Worm (Caenorhabditis elegans) whole organism, L2 larva: ENCODE results near the gene fipr-5.

Source experiments
- F13H6.1 ChIP-seq: sonication (generic microtip); optimal IDR thresholded peaks from 2 replicates; lab custom pipeline; 2016; ENCODE audit warnings: missing genetic modification characterization, missing compliant biosample characterization
- R02D3.7 ChIP-seq: fragments of 150-350 bp; optimal IDR thresholded peaks from 2 replicates; lab custom pipeline; 2014; ENCODE audit warnings: missing biosample characterization, missing genetic modification characterization
- Y55F3AM.14 ChIP-seq: fragments of 200-800 bp; sonication (Bioruptor generic); optimal IDR thresholded peaks from 2 replicates; lab custom pipeline; 2018; ENCODE audit warnings: mild to moderate bottlenecking, missing genetic modification characterization, missing compliant biosample characterization
- alr-1 ChIP-seq: fragments of 150-350 bp; optimal IDR thresholded peaks from 2 replicates; lab custom pipeline; 2014; ENCODE audit warnings: missing biosample characterization, missing genetic modification characterization
- aly-2 ChIP-seq: fragments of 150-350 bp; optimal IDR thresholded peaks from 2 replicates; lab custom pipeline; 2014; ENCODE audit warnings: missing biosample characterization, missing genetic modification characterization
- ama-1 ChIP-seq: fragments of 150-350 bp; optimal IDR thresholded peaks from 2 replicates; lab custom pipeline; 2018; ENCODE audit warnings: inconsistent platforms
- blmp-1 ChIP-seq: sonication (generic microtip); optimal IDR thresholded peaks from 2 replicates; lab custom pipeline; 2017; ENCODE audit warnings: missing genetic modification characterization, mild to moderate bottlenecking, missing compliant biosample characterization, antibody characterized with exemption, moderate library complexity; ENCODE audit not compliant: insufficient read depth
- ceh-82 ChIP-seq: fragments of 150-350 bp; optimal IDR thresholded peaks from 2 replicates; lab custom pipeline; 2014; ENCODE audit warnings: missing biosample characterization, missing genetic modification characterization
- dmd-4 ChIP-seq: sonication (generic microtip); optimal IDR thresholded peaks from 2 replicates; lab custom pipeline; 2017; ENCODE audit warnings: missing biosample characterization, missing genetic modification characterization
- egl-27 ChIP-seq: sonication (generic microtip); optimal IDR thresholded peaks from 3 replicates; lab custom pipeline; 2017; ENCODE audit warnings: missing biosample characterization, missing genetic modification reagents, missing genetic modification characterization
- fos-1 ChIP-seq: fragments of 150-350 bp; optimal IDR thresholded peaks from 2 replicates; lab custom pipeline; 2014; ENCODE audit warnings: missing biosample characterization, missing genetic modification characterization
- gmeb-1 ChIP-seq: fragments of 150-350 bp; optimal IDR thresholded peaks from 2 replicates; lab custom pipeline; 2014; ENCODE audit warnings: missing biosample characterization, missing genetic modification characterization
- lin-11 ChIP-seq: fragments of 150-350 bp; sonication (generic microtip); optimal IDR thresholded peaks from 2 replicates; lab custom pipeline; 2014; ENCODE audit warnings: missing biosample characterization, missing genetic modification characterization, inconsistent platforms, mixed read lengths
- lin-39 ChIP-seq: fragments of 150-350 bp; optimal IDR thresholded peaks from 2 replicates; lab custom pipeline; 2014; ENCODE audit warnings: missing biosample characterization, missing genetic modification reagents, missing genetic modification characterization
- mbf-1 ChIP-seq: sonication (generic microtip); optimal IDR thresholded peaks from 2 replicates; lab custom pipeline; 2017; ENCODE audit warnings: missing biosample characterization, missing genetic modification characterization
- mdl-1 ChIP-seq, 2 experiments: fragments of 150-350 bp in 1 of 2; sonication (generic microtip) in 1 of 2; optimal IDR thresholded peaks; 2 replicates each; lab custom pipeline; 2017; ENCODE audit warnings: missing biosample characterization in 2 of 2, missing genetic modification characterization in 2 of 2
- nhr-11 ChIP-seq: fragments of 150-350 bp; optimal IDR thresholded peaks from 2 replicates; lab custom pipeline; 2014; ENCODE audit warnings: missing biosample characterization, missing genetic modification characterization
- nhr-129 ChIP-seq: fragments of 150-350 bp; optimal IDR thresholded peaks from 2 replicates; lab custom pipeline; 2014; ENCODE audit warnings: missing biosample characterization, missing genetic modification characterization
- nhr-21 ChIP-seq: fragments of 150-350 bp; optimal IDR thresholded peaks from 2 replicates; lab custom pipeline; 2014; ENCODE audit warnings: missing biosample characterization, missing genetic modification characterization
- nhr-23 ChIP-seq: fragments of 150-350 bp; optimal IDR thresholded peaks from 2 replicates; lab custom pipeline; 2014; ENCODE audit warnings: missing biosample characterization, missing genetic modification reagents, missing genetic modification characterization
- nhr-25 ChIP-seq: fragments of 150-350 bp; sonication (generic microtip); optimal IDR thresholded peaks from 3 replicates; lab custom pipeline; 2014; ENCODE audit warnings: missing biosample characterization, missing genetic modification characterization
- nhr-77 ChIP-seq: fragments of 150-350 bp; optimal IDR thresholded peaks from 2 replicates; lab custom pipeline; 2014; ENCODE audit warnings: missing biosample characterization, missing genetic modification characterization
- sem-4 ChIP-seq: fragments of 150-350 bp; optimal IDR thresholded peaks from 2 replicates; lab custom pipeline; 2014; ENCODE audit warnings: missing biosample characterization, missing genetic modification reagents, missing genetic modification characterization
- skn-1 ChIP-seq: sonication (generic microtip); optimal IDR thresholded peaks from 2 replicates; lab custom pipeline; 2017; ENCODE audit warnings: missing biosample characterization, missing genetic modification characterization
- sma-9 ChIP-seq, 2 experiments: fragments of 150-350 bp in 1 of 2; sonication (generic microtip) in 1 of 2; optimal IDR thresholded peaks; 2 replicates each; lab custom pipeline; 2014 to 2016; ENCODE audit warnings: missing genetic modification characterization in 2 of 2, mild to moderate bottlenecking in 1 of 2, missing biosample characterization in 1 of 2, missing compliant biosample characterization in 1 of 2, missing genetic modification reagents in 1 of 2, moderate library complexity in 1 of 2
- snpc-4 ChIP-seq: fragments of 150-350 bp; optimal IDR thresholded peaks from 2 replicates; lab custom pipeline; 2014; ENCODE audit warnings: missing biosample characterization, missing genetic modification characterization
- unc-55 ChIP-seq: fragments of 150-350 bp; sonication (generic microtip); optimal IDR thresholded peaks from 3 replicates; lab custom pipeline; 2014; ENCODE audit warnings: missing biosample characterization, missing genetic modification reagents, missing genetic modification characterization
- unc-62 ChIP-seq: fragments of 150-350 bp; optimal IDR thresholded peaks from 2 replicates; lab custom pipeline; 2014; ENCODE audit warnings: missing biosample characterization, missing genetic modification reagents, missing genetic modification characterization
- ztf-1 ChIP-seq: fragments of 200-800 bp; sonication (Bioruptor generic); conservative IDR thresholded peaks from 2 replicates; pipeline ENCODE4 v1.3.6; 2022; ENCODE audit warnings: missing genetic modification characterization, missing compliant biosample characterization

The fipr-5 gene

DNA sequence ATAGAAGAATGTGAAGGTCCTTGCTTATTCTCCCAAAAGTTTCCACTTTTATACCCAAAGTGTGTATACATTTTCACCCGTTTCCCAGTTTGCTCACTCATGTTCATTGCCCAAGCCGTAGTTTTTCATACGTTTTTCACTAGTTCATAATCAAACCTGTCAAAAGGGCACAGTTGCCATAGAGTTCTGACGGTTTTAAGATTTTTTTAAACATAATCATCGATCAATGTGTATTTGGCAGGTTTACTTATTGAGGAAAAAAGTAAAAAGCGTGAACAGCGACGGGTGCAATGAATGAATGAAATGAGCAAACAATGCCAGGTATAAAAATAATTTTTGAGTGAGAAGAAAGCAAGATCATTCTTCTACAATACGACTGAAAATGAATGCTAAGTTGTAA is at the start of gene fipr-5, which contains the start of gene fipr-9:
Gene fipr-5, minus strand, starts transcription at position 101 of the 400 bp plus-strand sequence.
Gene fipr-9, plus strand, starts transcription at position 346 of the 400 bp plus-strand sequence.
- no peak for TF ChIP-seq egl-27 (tag; lab: Kevin White, UChicago)
- TF ChIP-seq nhr-25 (tag; lab: Kevin White, UChicago), result no peak
- TF ChIP-seq gmeb-1 (tag; lab: Kevin White, UChicago), result no peak
- TF ChIP-seq alr-1 (tag; lab: Kevin White, UChicago), result no peak
- no peak for TF ChIP-seq blmp-1 (tag; lab: Kevin White, UChicago)
- no peak for TF ChIP-seq dmd-4 (tag; lab: Kevin White, UChicago)
- TF ChIP-seq aly-2 (tag; lab: Kevin White, UChicago), result no peak
- no peak for TF ChIP-seq ama-1 (lab: Kevin White, UChicago)
- TF ChIP-seq unc-62 (GFP tag; lab: Kevin White, UChicago), result no peak
- TF ChIP-seq, all 48 proteins: peak for 0

DNA sequence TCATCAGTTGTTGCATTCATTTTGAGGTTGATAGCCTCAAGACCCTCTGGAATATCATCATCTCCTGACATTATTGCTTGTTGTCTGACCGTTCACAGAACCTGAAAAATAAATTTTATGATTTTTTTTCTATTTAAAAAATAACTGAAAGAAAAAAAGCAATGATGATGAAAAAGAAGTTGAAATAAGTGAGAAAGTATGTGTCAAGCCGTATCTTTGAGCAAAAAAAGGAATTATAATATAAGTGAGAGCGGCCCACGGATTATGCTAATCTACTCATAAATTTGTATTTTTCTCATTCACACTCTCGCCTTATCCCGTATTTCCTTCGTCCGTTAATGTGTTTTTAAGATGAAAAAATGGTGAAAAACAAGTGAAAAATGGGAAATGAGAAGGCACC is 49.0 kb upstream of the fipr-5 start, which contains the start of gene ric-4:
Gene ric-4, minus strand, starts transcription at position 101 of the 400 bp plus-strand sequence.
- TF ChIP-seq fos-1 (tag; lab: Kevin White, UChicago) (no peak), skn-1 (no peak), nhr-25 (tag; lab: Kevin White, UChicago) (no peak), sem-4 (tag; lab: Kevin White, UChicago) (no peak), nhr-129 (tag; lab: Kevin White, UChicago) (no peak), sma-9 (GFP tag; optimal IDR thresholded peaks at IDR 0.05; lab: Kevin White, UChicago) (no peak), sma-9 (tag; optimal IDR thresholded peaks at IDR 0.05; lab: Kevin White, UChicago) (no peak), ztf-1 (no peak), mbf-1 (tag; lab: Kevin White, UChicago) (no peak), nhr-23 (tag; lab: Kevin White, UChicago) (no peak), snpc-4 (no peak), mdl-1 (tag; optimal IDR thresholded peaks at IDR 0.05; lab: Kevin White, UChicago) (no peak), dmd-4 (tag; lab: Kevin White, UChicago) (no peak)

DNA sequence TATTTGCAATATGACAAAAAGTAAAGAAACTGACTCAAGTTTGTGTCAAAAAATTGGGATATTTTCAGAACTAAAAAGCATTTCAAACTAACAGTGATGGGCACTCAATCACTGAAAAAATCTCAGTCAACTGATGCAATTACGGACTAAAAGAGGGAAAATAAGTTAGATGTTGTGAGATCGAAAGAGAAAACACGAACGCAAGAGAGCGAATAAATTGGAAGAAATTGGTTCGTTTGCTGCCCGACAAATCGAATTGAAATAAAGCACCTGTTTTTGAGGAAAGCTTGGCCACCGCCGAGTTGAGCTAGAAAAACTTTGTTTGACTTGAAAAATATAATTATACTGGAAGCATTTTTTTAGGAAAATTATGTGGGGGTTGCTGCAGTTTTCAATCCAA is 44.8 kb upstream of the fipr-5 start:
- TF ChIP-seq ceh-82 (no peak), lin-11 (tag; lab: Kevin White, UChicago) (no peak), ztf-1 (no peak)
- TF ChIP-seq, all 48 proteins: peak for 0

DNA sequence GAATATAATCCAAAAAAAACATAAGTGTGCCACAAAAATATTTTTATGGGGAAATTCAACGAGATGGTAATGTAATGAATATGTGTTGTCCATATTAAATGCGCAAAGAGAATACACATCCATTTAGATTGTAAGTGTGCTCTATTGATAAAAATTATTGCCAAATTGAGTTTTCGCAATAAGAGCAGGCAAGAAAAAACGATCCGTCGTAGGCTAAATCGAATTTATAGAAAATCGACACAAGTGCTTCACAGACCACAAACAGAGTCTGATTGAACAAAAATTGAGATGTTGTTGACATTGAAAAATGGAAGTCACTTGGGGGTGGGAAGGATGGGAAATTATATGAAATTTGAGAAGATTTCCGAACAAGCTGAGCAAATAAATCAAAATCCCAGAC is 43.8 kb upstream of the fipr-5 start:
- TF ChIP-seq ceh-82, result no peak
- no peak for TF ChIP-seq sma-9 (GFP tag; optimal IDR thresholded peaks at IDR 0.05; lab: Kevin White, UChicago)
- no peak for TF ChIP-seq sma-9 (tag; optimal IDR thresholded peaks at IDR 0.05; lab: Kevin White, UChicago)
- no peak for TF ChIP-seq unc-55 (GFP tag; lab: Kevin White, UChicago)
- TF ChIP-seq unc-62 (GFP tag; lab: Kevin White, UChicago), result no peak
- TF ChIP-seq fos-1 (tag; lab: Kevin White, UChicago), result no peak
- no peak for TF ChIP-seq nhr-21 (tag; lab: Kevin White, UChicago)
- TF ChIP-seq Y55F3AM.14 (GFP tag; lab: Kevin White, UChicago), result no peak
- no peak for TF ChIP-seq lin-11 (tag; lab: Kevin White, UChicago)
- no peak for TF ChIP-seq nhr-25 (tag; lab: Kevin White, UChicago)
- TF ChIP-seq alr-1 (tag; lab: Kevin White, UChicago), result no peak
- TF ChIP-seq gmeb-1 (tag; lab: Kevin White, UChicago), result no peak
- no peak for TF ChIP-seq nhr-77
- no peak for TF ChIP-seq lin-39 (tag; lab: Kevin White, UChicago)
- TF ChIP-seq skn-1, result no peak
- no peak for TF ChIP-seq nhr-11 (tag; lab: Kevin White, UChicago)
- TF ChIP-seq mdl-1 (tag; optimal IDR thresholded peaks at IDR 0.05; lab: Kevin White, UChicago), result no peak
- no peak for TF ChIP-seq R02D3.7 (tag; lab: Kevin White, UChicago)

DNA sequence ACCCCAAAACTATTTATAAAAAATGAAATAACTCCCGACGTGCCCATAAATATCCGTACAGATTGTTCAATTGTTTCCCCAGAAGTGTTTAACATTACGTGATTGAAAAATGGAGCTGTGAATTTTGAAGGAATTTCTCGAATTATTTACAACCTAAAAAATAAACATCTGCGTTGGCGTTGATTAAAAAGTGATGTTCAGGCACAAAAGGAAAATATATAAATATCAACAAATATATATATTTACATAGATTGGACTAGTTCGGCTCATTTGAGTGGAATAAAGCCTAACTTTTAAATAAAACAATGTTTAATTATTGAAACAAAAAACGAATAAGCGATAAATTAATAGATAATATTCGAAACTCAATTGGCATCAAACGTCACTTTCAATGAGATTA is 39.2 kb upstream of the fipr-5 start, which contains the start of gene sri-18:
Gene sri-18, minus strand, starts transcription at position 101 of the 400 bp plus-strand sequence.
- TF ChIP-seq nhr-77, result no peak
- no peak for TF ChIP-seq snpc-4

DNA sequence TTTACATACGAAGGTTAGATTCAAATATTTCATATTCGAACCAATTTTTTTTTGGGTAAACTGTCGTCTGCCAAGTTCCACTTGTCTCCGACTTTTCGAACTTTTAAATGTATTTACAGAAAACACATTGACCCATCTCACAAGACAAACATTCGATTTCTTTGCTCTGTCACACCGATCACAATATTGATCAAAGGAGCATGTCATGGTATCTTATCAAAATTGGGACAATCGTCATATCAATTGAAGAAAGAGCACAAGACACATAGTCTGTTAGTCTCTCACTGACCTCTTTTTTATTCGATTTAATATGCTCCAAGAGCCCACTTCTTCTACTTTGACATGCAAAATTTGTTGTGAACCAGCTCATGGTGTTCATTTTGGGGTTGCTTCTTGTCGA is 34.8 kb upstream of the fipr-5 start, which contains the start of gene nhr-232:
Gene nhr-232, plus strand, starts transcription at position 121 of the 400 bp plus-strand sequence.
- TF ChIP-seq sma-9 (GFP tag; optimal IDR thresholded peaks at IDR 0.05; lab: Kevin White, UChicago), result peak; percentile 55
- TF ChIP-seq sma-9 (tag; optimal IDR thresholded peaks at IDR 0.05; lab: Kevin White, UChicago), result no peak
- TF ChIP-seq egl-27 (tag; lab: Kevin White, UChicago), result no peak
- no peak for TF ChIP-seq nhr-25 (tag; lab: Kevin White, UChicago)
- peak; percentile 5 for TF ChIP-seq F13H6.1 (tag; lab: Kevin White, UChicago)
- peak; percentile 80 for TF ChIP-seq fos-1 (tag; lab: Kevin White, UChicago)
